Fruit fly (Drosophila melanogaster) whole organism, wandering third instar larva: ENCODE data around the gene CG14722.

Experiments
- Abd-B ChIP-seq: fragments of >200 bp; optimal IDR thresholded peaks from 2 replicates; lab custom pipeline; 2017; ENCODE audit warnings: missing biosample characterization, missing genetic modification characterization
- Myc ChIP-seq: fragments of >200 bp; optimal IDR thresholded peaks from 2 replicates; lab custom pipeline; 2017
- OdsH ChIP-seq: fragments of 200-800 bp; sonication (Bioruptor generic); optimal IDR thresholded peaks from 2 replicates; lab custom pipeline; 2016; ENCODE audit warnings: missing biosample characterization, mild to moderate bottlenecking, missing genetic modification characterization
- Rel ChIP-seq, 2 experiments: fragments of 200-800 bp; sonication (Bioruptor generic) in 1 of 2; optimal IDR thresholded peaks; 2 replicates in 1 of 2; 3 replicates in 1 of 2; lab custom pipeline; 2016 to 2019; ENCODE audit warnings: mild to moderate bottlenecking in 2 of 2, missing biosample characterization in 2 of 2, missing genetic modification characterization in 2 of 2, moderate library complexity in 1 of 2
- dsf ChIP-seq: sonication (Bioruptor generic); optimal IDR thresholded peaks from 2 replicates; lab custom pipeline; 2016; ENCODE audit warnings: missing biosample characterization, missing genetic modification characterization, borderline replicate concordance
- h ChIP-seq: fragments of 200-800 bp; sonication (Bioruptor generic); optimal IDR thresholded peaks from 3 replicates; lab custom pipeline; 2016; ENCODE audit warnings: missing biosample characterization, mild to moderate bottlenecking, missing genetic modification characterization
- jim ChIP-seq: fragments of 175-275, 200-325 bp; sonication (Bioruptor generic); optimal IDR thresholded peaks from 2 replicates; lab custom pipeline; 2016; ENCODE audit warnings: missing biosample characterization, mild to moderate bottlenecking, missing genetic modification characterization
- psq ChIP-seq: fragments of 200-800 bp; sonication (Bioruptor generic); optimal IDR thresholded peaks from 3 replicates; lab custom pipeline; 2017; ENCODE audit warnings: missing biosample characterization, mild to moderate bottlenecking, missing genetic modification characterization, moderate library complexity
- usp ChIP-seq: fragments of >200 bp; optimal IDR thresholded peaks from 2 replicates; lab custom pipeline; 2017; ENCODE audit warnings: missing biosample characterization, missing genetic modification characterization
- woc ChIP-seq: sonication (Bioruptor generic); optimal IDR thresholded peaks from 2 replicates; lab custom pipeline; 2016; ENCODE audit warnings: missing biosample characterization, mild to moderate bottlenecking, missing genetic modification characterization

dm6 chr3R:11758160-11758506 lies 16.4 kb downstream of the CG14722 start:
- TF ChIP-seq Abd-B (GFP tag; lab: Kevin White, UChicago), result no peak
- TF ChIP-seq dsf (GFP tag; lab: Kevin White, UChicago), result no peak
- no peak for TF ChIP-seq h (GFP tag; lab: Kevin White, UChicago)
- no peak for TF ChIP-seq usp (GFP tag; lab: Kevin White, UChicago)
- TF ChIP-seq OdsH (GFP tag; lab: Kevin White, UChicago), result no peak
- TF ChIP-seq Myc (lab: Kevin White, UChicago), result no peak
- no peak for TF ChIP-seq psq (GFP tag; lab: Kevin White, UChicago)
- no peak for TF ChIP-seq woc (GFP tag; lab: Kevin White, UChicago)
- peak; percentile 5 for TF ChIP-seq Rel (GFP tag; optimal IDR thresholded peaks at IDR 0.05; lab: Kevin White, UChicago)
- no peak for TF ChIP-seq Rel (tag; optimal IDR thresholded peaks at IDR 0.05; lab: Kevin White, UChicago)
- no peak for TF ChIP-seq jim (GFP tag; lab: Kevin White, UChicago)
